Fruit fly (Drosophila melanogaster): Measurements from ENCODE around the gene CG11590.

CG11590 gene

dm6 chrX:14242941-14243736 lies 43.2 kb downstream of the CG11590 start, which contains the start of gene CG32599 (continued):
- TF ChIP-seq hbn (GFP tag; IDR thresholded peaks at IDR 0.05; ENCODE audit: partially characterized antibody) (peak; percentile 47; the same call in 1 of the 2 replicates), bbx (GFP tag; IDR thresholded peaks at IDR 0.05; ENCODE audit: partially characterized antibody) (peak; percentile 59), H2.0 (GFP tag; IDR thresholded peaks at IDR 0.05) (0 out of 2 replicates have a peak, but pooled peaks have one; percentile 32), Hmr (GFP tag; optimal IDR thresholded peaks at IDR 0.05) (peak; percentile 38), CG11085 (GFP tag; IDR thresholded peaks at IDR 0.05) (no peak), Ets97D (GFP tag; optimal IDR thresholded peaks at IDR 0.05) (no peak), CG30403 (GFP tag; optimal IDR thresholded peaks at IDR 0.05) (no peak), CG15073 (GFP tag; optimal IDR thresholded peaks at IDR 0.05) (no peak), B-H1 (GFP tag; IDR thresholded peaks at IDR 0.05) (peak; percentile 23; the same call in 1 of the 3 replicates), CG9797 (GFP tag; optimal IDR thresholded peaks at IDR 0.05) (no peak), CG14050 (GFP tag; IDR thresholded peaks at IDR 0.05) (0 out of 3 replicates have a peak, but pooled peaks have one; percentile 35), yki (optimal IDR thresholded peaks at IDR 0.05) (no peak), luna (GFP tag; optimal IDR thresholded peaks at IDR 0.05) (no peak), Drgx (GFP tag; IDR thresholded peaks at IDR 0.05) (no peak), peb (GFP tag; IDR thresholded peaks at IDR 0.05) (no peak), tna (GFP tag; IDR thresholded peaks at IDR 0.05; ENCODE audit: partially characterized antibody) (peak; percentile 47; the same call in 1 of the 2 replicates), Dref (GFP tag; IDR thresholded peaks at IDR 0.05) (peak; percentile 69), CG8765 (GFP tag; IDR thresholded peaks at IDR 0.05) (no peak), CG15696 (tag; optimal IDR thresholded peaks at IDR 0.05) (peak; percentile 21), Rfx (GFP tag; IDR thresholded peaks at IDR 0.05) (peak; percentile 38), nom (GFP tag; optimal IDR thresholded peaks at IDR 0.05) (no peak), CG6791 (GFP tag; IDR thresholded peaks at IDR 0.05; ENCODE audit: partially characterized antibody) (peak; percentile 62; the same call in 1 of the 3 replicates), Lim3 (GFP tag; IDR thresholded peaks at IDR 0.05) (no peak), bcd (GFP tag; optimal IDR thresholded peaks at IDR 0.05) (peak; percentile 9), Hr3 (GFP tag; optimal IDR thresholded peaks at IDR 0.05) (peak; percentile 20), chinmo (GFP tag; IDR thresholded peaks at IDR 0.05; ENCODE audit: partially characterized antibody) (0 out of 4 replicates have a peak, but pooled peaks have one; percentile 44), CG17359 (tag; optimal IDR thresholded peaks at IDR 0.05) (peak; percentile 43), fru (optimal IDR thresholded peaks at IDR 0.05) (no peak), dm (GFP tag; optimal IDR thresholded peaks at IDR 0.05) (no peak), CoRest (tag; optimal IDR thresholded peaks at IDR 0.05) (peak; percentile 55), Awh (GFP tag; IDR thresholded peaks at IDR 0.05) (peak; percentile 39; the same call in 1 of the 2 replicates), CG34224 (GFP tag; IDR thresholded peaks at IDR 0.05; ENCODE audit: partially characterized antibody) (peak; percentile 54; the same call in 1 of the 3 replicates), gfzf (GFP tag; optimal IDR thresholded peaks at IDR 0.05) (peak; percentile 27), CG3281 (GFP tag; optimal IDR thresholded peaks at IDR 0.05) (no peak), dan (GFP tag; IDR thresholded peaks at IDR 0.05) (no peak), Blimp-1 (GFP tag; optimal IDR thresholded peaks at IDR 0.05) (peak; percentile 32), tgo (GFP tag; IDR thresholded peaks at IDR 0.05) (peak; percentile 51), CG10267 (tag; optimal IDR thresholded peaks at IDR 0.05) (peak; percentile 44), unpg (GFP tag; optimal IDR thresholded peaks at IDR 0.05) (peak; percentile 60), Xbp1 (GFP tag; optimal IDR thresholded peaks at IDR 0.05) (peak; percentile 14), CG31441 (GFP tag; IDR thresholded peaks at IDR 0.05) (peak; percentile 59), dmrt99B (tag; optimal IDR thresholded peaks at IDR 0.05) (peak; percentile 21), abd-A (tag; optimal IDR thresholded peaks at IDR 0.05) (no peak), lmd (GFP tag; IDR thresholded peaks at IDR 0.05) (peak; percentile 29), sd (tag; optimal IDR thresholded peaks at IDR 0.05) (no peak), Scr (GFP tag; IDR thresholded peaks at IDR 0.05; ENCODE audit: partially characterized antibody) (peak; percentile 68), CG18262 (tag; optimal IDR thresholded peaks at IDR 0.05) (peak; percentile 52), CG11696 (GFP tag; IDR thresholded peaks at IDR 0.05) (no peak), CG33213 (GFP tag; optimal IDR thresholded peaks at IDR 0.05) (no peak)

All from whole organism, embryonic.